Fruit fly (Drosophila melanogaster) Kc167 (cell line): ENCODE results near the gene Gmd.

Experiments used
- Myc ChIP-seq: fragments of >200 bp; optimal IDR thresholded peaks from 2 replicates; lab custom pipeline; 2017; ENCODE audit warnings: missing external identifiers
- h ChIP-seq: fragments of >200 bp; optimal IDR thresholded peaks from 3 replicates; lab custom pipeline; 2018; ENCODE audit warnings: missing external identifiers
- psq ChIP-seq: fragments of >200 bp; optimal IDR thresholded peaks from 2 replicates; lab custom pipeline; 2017; ENCODE audit warnings: missing external identifiers
- ttk ChIP-seq: sonication (Bioruptor generic); optimal IDR thresholded peaks from 2 replicates; lab custom pipeline; 2017; ENCODE audit warnings: missing external identifiers

DNA sequence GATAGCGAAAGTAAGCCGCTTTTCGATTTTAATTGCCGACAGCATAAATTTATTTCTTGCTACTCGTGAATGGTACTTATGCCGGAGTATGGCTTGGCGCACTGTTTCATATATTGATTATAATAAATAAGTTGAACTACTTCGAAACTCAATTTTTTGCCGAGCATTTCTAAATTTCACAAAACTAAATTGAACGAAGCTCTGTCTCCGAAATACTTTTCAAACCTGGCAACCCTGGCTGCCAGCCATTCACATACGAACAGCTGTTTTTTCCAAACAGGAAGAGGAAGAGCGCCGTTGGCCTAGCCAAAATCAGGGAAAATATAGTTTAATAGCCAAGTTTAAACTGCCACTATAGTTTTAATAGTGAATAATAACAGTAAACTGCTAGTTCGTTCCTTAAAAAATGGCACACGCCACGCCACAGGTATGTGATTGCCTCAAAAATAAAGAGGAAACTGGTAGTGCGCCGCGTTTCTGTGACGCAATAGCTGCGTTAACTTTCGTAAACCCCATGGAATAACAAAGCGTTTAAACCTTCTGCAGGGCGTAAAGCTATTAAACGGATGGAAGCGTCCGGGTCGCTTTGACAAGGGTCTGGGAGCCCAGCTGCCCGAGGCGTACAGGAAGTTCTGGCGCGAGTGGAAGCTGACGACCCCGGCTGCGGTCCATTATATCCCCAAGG lies 3.0 kb downstream of the Gmd start, which contains the start of gene mRpL28:
- TF ChIP-seq psq (lab: Kevin White, UChicago) (no peak), Myc (lab: Kevin White, UChicago) (no peak), ttk (lab: Kevin White, UChicago) (no peak), h (lab: Kevin White, UChicago) (no peak)
